Worm (Caenorhabditis elegans) whole organism, L1 larva: ENCODE measurements around the gene lgc-6.

Experiments used
- aha-1 ChIP-seq: fragments of 150-350 bp; optimal IDR thresholded peaks from 2 replicates; lab custom pipeline; 2014; ENCODE audit warnings: missing biosample characterization, missing genetic modification characterization
- nhr-47 ChIP-seq: sonication (generic microtip); optimal IDR thresholded peaks from 2 replicates; lab custom pipeline; 2016; ENCODE audit warnings: mild to moderate bottlenecking, missing genetic modification characterization, moderate library complexity, missing compliant biosample characterization
- unc-62 ChIP-seq: fragments of 150-350 bp; optimal IDR thresholded peaks from 2 replicates; lab custom pipeline; 2014; ENCODE audit warnings: missing biosample characterization, missing genetic modification reagents, missing genetic modification characterization
- xbp-1 ChIP-seq: sonication (generic microtip); optimal IDR thresholded peaks from 2 replicates; lab custom pipeline; 2016; ENCODE audit warnings: missing genetic modification characterization, missing compliant biosample characterization

DNA sequence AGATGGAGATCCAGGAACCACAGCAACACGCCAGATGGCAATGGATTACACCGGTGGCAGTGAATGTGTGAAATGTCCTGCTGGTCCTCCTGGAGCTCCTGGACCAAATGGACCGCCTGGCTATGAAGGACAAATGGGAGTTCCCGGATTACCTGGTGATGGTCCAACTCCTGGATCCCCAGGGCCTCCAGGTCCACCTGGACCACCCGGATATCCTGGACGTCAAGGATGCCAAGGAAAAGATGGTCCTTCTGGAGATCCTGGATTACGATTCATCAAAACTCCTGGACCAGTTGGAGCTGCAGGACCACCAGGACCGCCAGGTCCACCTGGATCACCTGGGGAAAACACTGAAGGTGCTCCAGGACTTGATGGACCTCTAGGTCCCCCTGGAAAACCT lies 17.6 kb downstream of the lgc-6 start:
- TF ChIP-seq unc-62 (GFP tag; lab: Kevin White, UChicago) (no peak), xbp-1 (tag; lab: Kevin White, UChicago) (no peak), nhr-47 (tag; lab: Kevin White, UChicago) (no peak), aha-1 (no peak)
